Fruit fly (Drosophila melanogaster) Kc167 (cell line): ENCODE results near the gene Fmr1.

Experiments
- Sin3A ChIP-seq: fragments of >200 bp; optimal IDR thresholded peaks from 2 replicates; lab custom pipeline; 2018; ENCODE audit warnings: missing external identifiers
- h ChIP-seq: fragments of >200 bp; optimal IDR thresholded peaks from 3 replicates; lab custom pipeline; 2018; ENCODE audit warnings: missing external identifiers
- insv ChIP-seq: fragments of >200 bp; optimal IDR thresholded peaks from 3 replicates; lab custom pipeline; 2018; ENCODE audit warnings: missing external identifiers
- psq ChIP-seq: fragments of >200 bp; optimal IDR thresholded peaks from 2 replicates; lab custom pipeline; 2017; ENCODE audit warnings: missing external identifiers
- ttk ChIP-seq: sonication (Bioruptor generic); optimal IDR thresholded peaks from 2 replicates; lab custom pipeline; 2017; ENCODE audit warnings: missing external identifiers

- TF ChIP-seq insv (lab: Kevin White, UChicago) (no peak), ttk (lab: Kevin White, UChicago) (no peak), psq (lab: Kevin White, UChicago) (no peak), Sin3A (lab: Kevin White, UChicago) (no peak), h (lab: Kevin White, UChicago) (no peak)
Measured at dm6 chr3R:10070195-10070594, 39.7 kb downstream of the Fmr1 start.
